Fruit fly (Drosophila melanogaster) whole organism, embryonic: ENCODE results near the gene Pvr.

Experiments
- B-H1 ChIP-seq: fragments of 200-800 bp; sonication (Bioruptor generic); IDR thresholded peaks from 3 replicates; pipeline ENCODE4 v1.3.6; 2022; ENCODE audit warnings: missing biosample characterization, missing genetic modification characterization
- B-H2 ChIP-seq: fragments of 200-800 bp; sonication (Bioruptor generic); optimal IDR thresholded peaks from 2 replicates; lab custom pipeline; 2018; ENCODE audit warnings: missing biosample characterization, mild to moderate bottlenecking, missing genetic modification characterization
- Bteb2 ChIP-seq: fragments of 200-800 bp; sonication (Bioruptor generic); optimal IDR thresholded peaks from 2 replicates; lab custom pipeline; 2016; ENCODE audit warnings: missing biosample characterization, missing genetic modification characterization
- CG1024 ChIP-seq: fragments of 200-800 bp; sonication (Bioruptor generic); IDR thresholded peaks from 2 replicates; pipeline ENCODE4 v1.3.6; 2022; ENCODE audit warnings: missing biosample characterization, missing genetic modification characterization
- CG10654 ChIP-seq: fragments of 200-800 bp; sonication (Bioruptor generic); optimal IDR thresholded peaks from 2 replicates; lab custom pipeline; 2016; ENCODE audit warnings: missing biosample characterization, missing genetic modification characterization
- CG11093 ChIP-seq: fragments of 200-800 bp; sonication (Bioruptor generic); IDR thresholded peaks from 3 replicates; pipeline ENCODE4 v1.3.6; 2022; ENCODE audit warnings: missing biosample characterization, missing genetic modification characterization
- CG13775 ChIP-seq: fragments of 200-800 bp; sonication (Bioruptor generic); optimal IDR thresholded peaks from 3 replicates; lab custom pipeline; 2017; ENCODE audit warnings: missing biosample characterization, mild to moderate bottlenecking, missing genetic modification characterization
- CG14710 ChIP-seq: fragments of 200-800 bp; sonication (Bioruptor generic); optimal IDR thresholded peaks from 3 replicates; lab custom pipeline; 2019; ENCODE audit warnings: missing biosample characterization, mild to moderate bottlenecking, missing genetic modification characterization, moderate library complexity
- CG1529 ChIP-seq: fragments of 200-800 bp; sonication (Bioruptor generic); optimal IDR thresholded peaks from 3 replicates; lab custom pipeline; 2018; ENCODE audit warnings: missing biosample characterization, missing genetic modification characterization
- CG15479 ChIP-seq: fragments of 200-800 bp; sonication (Bioruptor generic); optimal IDR thresholded peaks from 3 replicates; lab custom pipeline; 2019; ENCODE audit warnings: missing biosample characterization, mild to moderate bottlenecking, missing genetic modification characterization, moderate library complexity
- CG15514 ChIP-seq: fragments of 200-800 bp; sonication (Bioruptor generic); optimal IDR thresholded peaks from 3 replicates; lab custom pipeline; 2017; ENCODE audit warnings: missing biosample characterization, missing genetic modification characterization, mild to moderate bottlenecking, moderate library complexity, missing genetic modification reagents
- CG1603 ChIP-seq: fragments of 200-800 bp; sonication (Bioruptor generic); optimal IDR thresholded peaks from 2 replicates; lab custom pipeline; 2019; ENCODE audit warnings: missing biosample characterization, mild to moderate bottlenecking, missing genetic modification characterization, moderate library complexity
- CG17328 ChIP-seq: fragments of 200-800 bp; sonication (Bioruptor generic); IDR thresholded peaks from 2 replicates; pipeline ENCODE4 v1.3.6; 2022; ENCODE audit warnings: missing biosample characterization, missing genetic modification characterization
- CG17912 ChIP-seq: fragments of 200-800 bp; sonication (Bioruptor generic); optimal IDR thresholded peaks from 2 replicates; lab custom pipeline; 2018; ENCODE audit warnings: missing biosample characterization, mild to moderate bottlenecking, missing genetic modification characterization
- CG30431 ChIP-seq: fragments of 200-800 bp; sonication (Bioruptor generic); optimal IDR thresholded peaks from 2 replicates; lab custom pipeline; 2017; ENCODE audit warnings: missing biosample characterization, missing genetic modification characterization
- CG32767 ChIP-seq: fragments of 200-800 bp; sonication (Bioruptor generic); IDR thresholded peaks from 2 replicates; pipeline ENCODE4 v1.3.6; 2022; ENCODE audit warnings: missing biosample characterization, missing genetic modification characterization
- CG3407 ChIP-seq: fragments of 200-800 bp; sonication (Bioruptor generic); optimal IDR thresholded peaks from 2 replicates; lab custom pipeline; 2018; ENCODE audit warnings: missing biosample characterization, mild to moderate bottlenecking, missing genetic modification characterization
- CG3995 ChIP-seq: fragments of 200-800 bp; sonication (Bioruptor generic); optimal IDR thresholded peaks from 3 replicates; lab custom pipeline; 2016; ENCODE audit warnings: missing biosample characterization, missing genetic modification characterization
- CG4328 ChIP-seq: fragments of 200-800 bp; sonication (Bioruptor generic); optimal IDR thresholded peaks from 3 replicates; lab custom pipeline; 2017; ENCODE audit warnings: missing biosample characterization, missing genetic modification reagents, missing genetic modification characterization
- CG6254 ChIP-seq: fragments of 200-800 bp; sonication (Bioruptor generic); optimal IDR thresholded peaks from 3 replicates; lab custom pipeline; 2017; ENCODE audit warnings: mild to moderate bottlenecking, missing biosample characterization, missing genetic modification reagents, missing genetic modification characterization
- CG7963 ChIP-seq: fragments of 200-800 bp; sonication (Bioruptor generic); IDR thresholded peaks from 3 replicates; pipeline ENCODE4 v1.3.6; 2022; ENCODE audit warnings: missing biosample characterization, missing genetic modification characterization; ENCODE audit not compliant: partially characterized antibody
- CG8089 ChIP-seq: fragments of 200-800 bp; sonication (Bioruptor generic); optimal IDR thresholded peaks from 3 replicates; lab custom pipeline; 2016; ENCODE audit warnings: missing biosample characterization, missing genetic modification characterization
- CG8281 ChIP-seq: fragments of 200-800 bp; sonication (Bioruptor generic); optimal IDR thresholded peaks from 2 replicates; lab custom pipeline; 2018; ENCODE audit warnings: missing biosample characterization, mild to moderate bottlenecking, missing genetic modification characterization, moderate library complexity
- CG8290 ChIP-seq, 3 experiments: fragments of 200-800 bp; sonication (Bioruptor generic); optimal IDR thresholded peaks; 2 replicates each; lab custom pipeline; 2016 to 2019; ENCODE audit warnings: missing biosample characterization in 3 of 3, missing genetic modification characterization in 3 of 3, mild to moderate bottlenecking in 2 of 3, moderate library complexity in 1 of 3
- CG9876 ChIP-seq: fragments of 200-800 bp; sonication (Bioruptor generic); optimal IDR thresholded peaks from 2 replicates; lab custom pipeline; 2016; ENCODE audit warnings: missing biosample characterization, missing genetic modification characterization
- CoRest ChIP-seq: fragments of 200-800 bp; sonication (Bioruptor generic); optimal IDR thresholded peaks from 3 replicates; lab custom pipeline; 2018; ENCODE audit warnings: missing biosample characterization, mild to moderate bottlenecking, missing genetic modification characterization, moderate library complexity
- Doc2 ChIP-seq: fragments of 200-800 bp; sonication (Bioruptor generic); IDR thresholded peaks from 2 replicates; pipeline ENCODE4 v1.3.6; 2022; ENCODE audit warnings: missing biosample characterization, missing genetic modification characterization
- H2.0 ChIP-seq: fragments of 200-800 bp; sonication (Bioruptor generic); IDR thresholded peaks from 2 replicates; pipeline ENCODE4 v1.3.6; 2022; ENCODE audit warnings: missing biosample characterization, missing genetic modification characterization
- HLH4C ChIP-seq: fragments of 200-800 bp; sonication (Bioruptor generic); IDR thresholded peaks from 3 replicates; pipeline ENCODE4 v1.3.6; 2022; ENCODE audit warnings: missing biosample characterization, missing genetic modification characterization; ENCODE audit not compliant: partially characterized antibody
- Lpt ChIP-seq: fragments of >200 bp; optimal IDR thresholded peaks from 2 replicates; lab custom pipeline; 2018; ENCODE audit warnings: missing biosample characterization, missing genetic modification characterization
- Max ChIP-seq: fragments of 200-800 bp; sonication (Bioruptor generic); optimal IDR thresholded peaks from 2 replicates; lab custom pipeline; 2016; ENCODE audit warnings: missing biosample characterization, mild to moderate bottlenecking, missing genetic modification characterization
- NK7.1 ChIP-seq: fragments of 200-800 bp; sonication (Bioruptor generic); optimal IDR thresholded peaks from 3 replicates; lab custom pipeline; 2016; ENCODE audit warnings: missing biosample characterization, missing genetic modification characterization
- Nf-YA ChIP-seq: fragments of 200-800 bp; sonication (Bioruptor generic); IDR thresholded peaks from 2 replicates; pipeline ENCODE4 v1.3.6; 2022; ENCODE audit warnings: missing biosample characterization, missing genetic modification characterization
- Pdp1 ChIP-seq, 2 experiments: fragments of 200-800 bp; sonication (Bioruptor generic); optimal IDR thresholded peaks; 3 replicates each; lab custom pipeline; 2016; ENCODE audit warnings: missing biosample characterization in 2 of 2, missing genetic modification characterization in 2 of 2, mild to moderate bottlenecking in 1 of 2, moderate library complexity in 1 of 2
- Spps ChIP-seq: fragments of 200-800 bp; sonication (Bioruptor generic); optimal IDR thresholded peaks from 2 replicates; lab custom pipeline; 2018; ENCODE audit warnings: missing biosample characterization, mild to moderate bottlenecking, missing genetic modification characterization
- Sry-β ChIP-seq: fragments of 200-800 bp; sonication (Bioruptor generic); optimal IDR thresholded peaks from 2 replicates; lab custom pipeline; 2018; ENCODE audit warnings: missing biosample characterization, mild to moderate bottlenecking, missing genetic modification characterization, moderate library complexity
- Taf1 ChIP-seq: fragments of 200-800 bp; sonication (Bioruptor generic); IDR thresholded peaks from 2 replicates; pipeline ENCODE4 v1.3.6; 2022; ENCODE audit warnings: missing biosample characterization, missing genetic modification characterization
- Tbp ChIP-seq: fragments of >200 bp; optimal IDR thresholded peaks from 2 replicates; lab custom pipeline; 2018; ENCODE audit warnings: missing biosample characterization, missing genetic modification characterization
- ap ChIP-seq: fragments of 200-800 bp; sonication (Bioruptor generic); IDR thresholded peaks from 2 replicates; pipeline ENCODE4 v1.3.6; 2022; ENCODE audit warnings: missing biosample characterization, missing genetic modification characterization
- exex ChIP-seq: fragments of 200-800 bp; sonication (Bioruptor generic); optimal IDR thresholded peaks from 4 replicates; lab custom pipeline; 2018; ENCODE audit warnings: missing biosample characterization, mild to moderate bottlenecking, missing genetic modification characterization, moderate library complexity
- inv ChIP-seq: fragments of 200-800 bp; sonication (Bioruptor generic); IDR thresholded peaks from 2 replicates; pipeline ENCODE4 v1.3.6; 2022; ENCODE audit warnings: missing biosample characterization, missing genetic modification characterization; ENCODE audit not compliant: partially characterized antibody
- pfk ChIP-seq: fragments of 200-800 bp; sonication (Bioruptor generic); optimal IDR thresholded peaks from 2 replicates; lab custom pipeline; 2018; ENCODE audit warnings: missing biosample characterization, mild to moderate bottlenecking, missing genetic modification characterization, moderate library complexity
- slou ChIP-seq: fragments of 200-800 bp; sonication (Bioruptor generic); optimal IDR thresholded peaks from 3 replicates; lab custom pipeline; 2016; ENCODE audit warnings: missing biosample characterization, missing genetic modification characterization
- ssp ChIP-seq: fragments of 200-800 bp; sonication (Bioruptor generic); IDR thresholded peaks from 2 replicates; pipeline ENCODE4 v1.3.6; 2022; ENCODE audit warnings: missing biosample characterization, missing genetic modification characterization
- stwl ChIP-seq: fragments of 200-800 bp; sonication (Bioruptor generic); optimal IDR thresholded peaks from 3 replicates; lab custom pipeline; 2018; ENCODE audit warnings: missing biosample characterization, mild to moderate bottlenecking, missing genetic modification characterization, moderate library complexity
- tio ChIP-seq: fragments of 200-800 bp; sonication (Bioruptor generic); optimal IDR thresholded peaks from 2 replicates; lab custom pipeline; 2017; ENCODE audit warnings: missing biosample characterization, missing genetic modification characterization, inconsistent platforms
- tll ChIP-seq, 2 experiments: fragments of 200-800 bp in 1 of 2; fragments of >200 bp in 1 of 2; sonication (Bioruptor generic) in 1 of 2; optimal IDR thresholded peaks; 2 replicates each; lab custom pipeline; 2017 to 2019; ENCODE audit warnings: missing biosample characterization in 2 of 2, missing genetic modification characterization in 2 of 2, mild to moderate bottlenecking in 1 of 2, moderate library complexity in 1 of 2
- unpg ChIP-seq: fragments of 200-800 bp; sonication (Bioruptor generic); optimal IDR thresholded peaks from 3 replicates; lab custom pipeline; 2018; ENCODE audit warnings: missing biosample characterization, mild to moderate bottlenecking, missing genetic modification characterization, moderate library complexity
- vvl ChIP-seq: fragments of 200-800 bp; sonication (Bioruptor generic); IDR thresholded peaks from 2 replicates; pipeline ENCODE4 v1.3.6; 2022; ENCODE audit warnings: missing biosample characterization, missing genetic modification characterization

Gene Pvr

DNA sequence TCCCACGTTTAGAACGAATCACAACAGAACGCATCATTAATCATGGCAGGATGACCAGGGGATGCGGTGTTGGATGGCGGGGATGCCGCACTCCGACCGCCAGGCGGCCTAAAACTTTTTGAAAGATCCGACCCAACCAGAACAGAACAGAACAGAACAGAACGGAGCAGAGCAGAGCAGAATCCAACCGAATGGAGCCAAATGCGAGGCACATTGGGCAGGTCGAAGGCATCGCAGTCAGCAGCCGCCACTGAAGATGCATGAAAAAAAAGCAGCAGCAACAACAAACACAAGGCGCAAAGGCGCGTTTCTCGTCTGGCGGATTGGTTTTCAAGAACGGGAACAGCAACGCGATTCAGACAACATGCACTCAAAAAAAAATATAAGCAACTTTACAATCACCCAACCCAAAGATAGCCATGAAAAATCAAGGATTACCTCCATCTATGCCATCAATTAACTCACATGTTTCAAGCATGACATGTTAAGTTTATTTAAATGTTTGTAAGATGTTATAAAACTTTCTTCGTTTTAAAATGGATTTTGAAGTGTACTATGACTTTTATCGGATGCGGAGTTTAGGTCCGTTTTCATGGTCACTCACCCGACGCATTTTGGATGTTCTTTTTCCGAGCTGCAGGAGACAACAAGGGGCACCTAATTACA is 39.9 kb upstream of the Pvr start (continued):
- TF ChIP-seq inv, result no peak
- TF ChIP-seq stwl (tag; lab: Kevin White, UChicago), result no peak
- TF ChIP-seq Max (GFP tag; lab: Kevin White, UChicago), result peak; percentile 32
- TF ChIP-seq CG8290 (GFP tag; optimal IDR thresholded peaks at IDR 0.05; lab: Kevin White, UChicago), result peak; percentile 64
- TF ChIP-seq CG8290 (tag; optimal IDR thresholded peaks at IDR 0.05; lab: Kevin White, UChicago), result no peak
- TF ChIP-seq CG15514 (GFP tag; lab: Kevin White, UChicago), result no peak
- TF ChIP-seq CG6254 (GFP tag; lab: Kevin White, UChicago), result peak; percentile 75
- TF ChIP-seq B-H1 (GFP tag; lab: Robert Waterston, UW), result no peak
- TF ChIP-seq ap (GFP tag; lab: Robert Waterston, UW), result no peak
- no peak for TF ChIP-seq CG3995 (GFP tag; lab: Kevin White, UChicago)
- no peak for TF ChIP-seq B-H2 (GFP tag; lab: Kevin White, UChicago)
- no peak for TF ChIP-seq CG4328
- TF ChIP-seq Nf-YA (GFP tag; lab: Robert Waterston, UW), result no peak
- peak; percentile 82 for TF ChIP-seq CG17328
- TF ChIP-seq Doc2 (GFP tag; lab: Robert Waterston, UW), result no peak
- no peak for TF ChIP-seq Lpt (GFP tag; lab: Kevin White, UChicago)
- no peak for TF ChIP-seq NK7.1
- no peak for TF ChIP-seq exex (tag; lab: Kevin White, UChicago)
- TF ChIP-seq CG8089, result peak; percentile 50
- TF ChIP-seq CG10654 (GFP tag; lab: Kevin White, UChicago), result no peak
- no peak for TF ChIP-seq CG32767
- peak; percentile 53; the same call in 1 of the 2 replicates for TF ChIP-seq vvl (GFP tag; lab: Robert Waterston, UW)
- peak; percentile 76 for TF ChIP-seq unpg
- no peak for TF ChIP-seq HLH4C
- no peak for TF ChIP-seq Bteb2
- TF ChIP-seq ssp (GFP tag; lab: Robert Waterston, UW), result peak; percentile 41
- TF ChIP-seq slou (GFP tag; lab: Kevin White, UChicago), result no peak
- TF ChIP-seq CG9876 (GFP tag; lab: Kevin White, UChicago), result no peak
- TF ChIP-seq Taf1 (GFP tag; lab: Robert Waterston, UW), result no peak
- TF ChIP-seq CG8281 (tag; lab: Kevin White, UChicago), result peak; percentile 14
- TF ChIP-seq H2.0 (GFP tag; lab: Robert Waterston, UW), result peak; percentile 35; the same call in 1 of the 2 replicates
- peak; percentile 56 for TF ChIP-seq CG1024 (GFP tag; lab: Robert Waterston, UW)
- no peak for TF ChIP-seq tll (GFP tag; optimal IDR thresholded peaks at IDR 0.05; lab: Kevin White, UChicago)
- TF ChIP-seq CG1603, result peak; percentile 78
- peak; percentile 56 for TF ChIP-seq CoRest (tag; lab: Kevin White, UChicago)
- peak; percentile 86 for TF ChIP-seq Spps (tag; lab: Kevin White, UChicago)
- no peak for TF ChIP-seq CG15479 (GFP tag; lab: Kevin White, UChicago)
- no peak for TF ChIP-seq CG7963 (GFP tag; lab: Robert Waterston, UW)
- TF ChIP-seq tio (GFP tag; lab: Kevin White, UChicago), result peak; percentile 61
- no peak for TF ChIP-seq Tbp
- TF ChIP-seq CG3407, result peak; percentile 55
- peak; percentile 47 to 51 for TF ChIP-seq Pdp1 (GFP tag; optimal IDR thresholded peaks at IDR 0.05; lab: Kevin White, UChicago)
- no peak for TF ChIP-seq pfk
- TF ChIP-seq CG1529 (GFP tag; lab: Kevin White, UChicago), result peak; percentile 52
- peak; percentile 24 for TF ChIP-seq Sry-β (GFP tag; lab: Kevin White, UChicago)
- peak; percentile 65 for TF ChIP-seq CG13775 (GFP tag; lab: Kevin White, UChicago)
- no peak for TF ChIP-seq CG17912 (GFP tag; lab: Kevin White, UChicago)
- peak; percentile 88 for TF ChIP-seq CG14710 (tag; lab: Kevin White, UChicago)
- TF ChIP-seq CG11093 (GFP tag; lab: Robert Waterston, UW), result no peak
- peak; percentile 63 for TF ChIP-seq CG30431 (GFP tag; lab: Kevin White, UChicago)
